Fruit fly (Drosophila melanogaster) whole organism, embryonic: Measurements from ENCODE around the gene CG5498.

ENCODE experiments used
- CG1024 ChIP-seq: fragments of 200-800 bp; sonication (Bioruptor generic); IDR thresholded peaks from 2 replicates; pipeline ENCODE4 v1.3.6; 2022; ENCODE audit warnings: missing biosample characterization, missing genetic modification characterization
- CG11723 ChIP-seq: fragments of 200-800 bp; sonication (Bioruptor generic); optimal IDR thresholded peaks from 2 replicates; lab custom pipeline; 2017; ENCODE audit warnings: missing biosample characterization, mild to moderate bottlenecking, missing genetic modification characterization
- CG13775 ChIP-seq: fragments of 200-800 bp; sonication (Bioruptor generic); optimal IDR thresholded peaks from 3 replicates; lab custom pipeline; 2017; ENCODE audit warnings: missing biosample characterization, mild to moderate bottlenecking, missing genetic modification characterization
- CG14860 ChIP-seq: fragments of 200-800 bp; sonication (Bioruptor generic); IDR thresholded peaks from 3 replicates; pipeline ENCODE4 v1.3.6; 2022; ENCODE audit warnings: missing biosample characterization, missing genetic modification characterization; ENCODE audit not compliant: partially characterized antibody
- CG2120 ChIP-seq: fragments of 200-800 bp; sonication (Bioruptor generic); optimal IDR thresholded peaks from 3 replicates; lab custom pipeline; 2016; ENCODE audit warnings: missing biosample characterization, missing genetic modification characterization
- CG34376 ChIP-seq: fragments of 200-800 bp; sonication (Bioruptor generic); optimal IDR thresholded peaks from 2 replicates; lab custom pipeline; 2018; ENCODE audit warnings: missing biosample characterization, mild to moderate bottlenecking, missing genetic modification characterization
- CG3995 ChIP-seq: fragments of 200-800 bp; sonication (Bioruptor generic); optimal IDR thresholded peaks from 3 replicates; lab custom pipeline; 2016; ENCODE audit warnings: missing biosample characterization, missing genetic modification characterization
- CG4730 ChIP-seq: fragments of 200-800 bp; sonication (Bioruptor generic); IDR thresholded peaks from 2 replicates; pipeline ENCODE4 v1.3.6; 2022; ENCODE audit warnings: missing biosample characterization, missing genetic modification characterization
- CG5953 ChIP-seq: fragments of 200-800 bp; sonication (Bioruptor generic); IDR thresholded peaks from 2 replicates; pipeline ENCODE4 v1.3.6; 2022; ENCODE audit warnings: missing biosample characterization, missing genetic modification characterization
- CG6813 ChIP-seq: fragments of 200-800 bp; sonication (Bioruptor generic); optimal IDR thresholded peaks from 2 replicates; lab custom pipeline; 2017; ENCODE audit warnings: missing biosample characterization, missing genetic modification characterization, mild to moderate bottlenecking, moderate library complexity, missing genetic modification reagents
- CG7745 ChIP-seq: fragments of 200-800 bp; sonication (Bioruptor generic); optimal IDR thresholded peaks from 2 replicates; lab custom pipeline; 2018; ENCODE audit warnings: missing biosample characterization, mild to moderate bottlenecking, missing genetic modification characterization, moderate library complexity
- CG7839 ChIP-seq: fragments of 200-800 bp; sonication (Bioruptor generic); optimal IDR thresholded peaks from 3 replicates; lab custom pipeline; 2018; ENCODE audit warnings: missing biosample characterization, mild to moderate bottlenecking, missing genetic modification characterization, moderate library complexity
- CG7928 ChIP-seq: fragments of 200-800 bp; sonication (Bioruptor generic); optimal IDR thresholded peaks from 2 replicates; lab custom pipeline; 2017; ENCODE audit warnings: missing biosample characterization, mild to moderate bottlenecking, missing genetic modification characterization
- Dll ChIP-seq: fragments of 200-800 bp; sonication (Bioruptor generic); IDR thresholded peaks from 4 replicates; pipeline ENCODE4 v1.3.6; 2022; ENCODE audit warnings: missing biosample characterization, missing genetic modification characterization; ENCODE audit not compliant: partially characterized antibody
- Drgx ChIP-seq: fragments of 200-800 bp; sonication (Bioruptor generic); IDR thresholded peaks from 2 replicates; pipeline ENCODE4 v1.3.6; 2022; ENCODE audit warnings: missing biosample characterization, missing genetic modification characterization
- Ets65A ChIP-seq: fragments of 200-800 bp; sonication (Bioruptor generic); peaks from one replicate; lab custom pipeline; 2016; ENCODE audit warnings: missing biosample characterization, missing genetic modification characterization
- GATAe ChIP-seq: fragments of 200-800 bp; sonication (Bioruptor generic); conservative IDR thresholded peaks from 2 replicates; pipeline ENCODE4 v1.3.6; 2022; ENCODE audit warnings: missing biosample characterization, missing genetic modification characterization
- Med ChIP-seq: fragments of 200-800 bp; sonication (Bioruptor generic); peaks from one replicate; lab custom pipeline; 2016; ENCODE audit warnings: missing biosample characterization, missing genetic modification characterization, mild to moderate bottlenecking, inconsistent platforms, moderate library complexity
- NC2β ChIP-seq: fragments of 200-800 bp; sonication (Bioruptor generic); optimal IDR thresholded peaks from 2 replicates; lab custom pipeline; 2016; ENCODE audit warnings: missing biosample characterization, missing genetic modification characterization
- Pdp1 ChIP-seq, 2 experiments: fragments of 200-800 bp; sonication (Bioruptor generic); optimal IDR thresholded peaks; 3 replicates each; lab custom pipeline; 2016; ENCODE audit warnings: missing biosample characterization in 2 of 2, missing genetic modification characterization in 2 of 2, mild to moderate bottlenecking in 1 of 2, moderate library complexity in 1 of 2
- Rfx ChIP-seq: fragments of 200-800 bp; sonication (Bioruptor generic); IDR thresholded peaks from 2 replicates; pipeline ENCODE4 v1.3.6; 2022; ENCODE audit warnings: missing biosample characterization, missing genetic modification characterization
- Trl ChIP-seq, 3 experiments: fragments of >200 bp in 2 of 3; fragments of 200-800 bp in 1 of 3; sonication (Bioruptor generic) in 1 of 3; optimal IDR thresholded peaks; 2 replicates in 1 of 3; 3 replicates in 2 of 3; lab custom pipeline; 2016 to 2017; ENCODE audit warnings: missing biosample characterization in 1 of 3, missing genetic modification characterization in 1 of 3
- abd-A ChIP-seq: fragments of 200-800 bp; sonication (Bioruptor generic); optimal IDR thresholded peaks from 3 replicates; lab custom pipeline; 2019; ENCODE audit warnings: missing biosample characterization, mild to moderate bottlenecking, missing genetic modification characterization, moderate library complexity
- bbx ChIP-seq: fragments of 200-800 bp; sonication (Bioruptor generic); IDR thresholded peaks from 2 replicates; pipeline ENCODE4 v1.3.6; 2022; ENCODE audit warnings: missing biosample characterization, missing genetic modification characterization; ENCODE audit not compliant: partially characterized antibody
- cg ChIP-seq: fragments of 200-800 bp; sonication (Bioruptor generic); optimal IDR thresholded peaks from 3 replicates; lab custom pipeline; 2019; ENCODE audit warnings: missing biosample characterization, mild to moderate bottlenecking, missing genetic modification characterization, moderate library complexity
- chinmo ChIP-seq: fragments of 200-800 bp; sonication (Bioruptor generic); IDR thresholded peaks from 4 replicates; pipeline ENCODE4 v1.3.6; 2022; ENCODE audit warnings: missing biosample characterization, missing genetic modification characterization; ENCODE audit not compliant: partially characterized antibody
- ci ChIP-seq: fragments of 200-800 bp; sonication (Bioruptor generic); IDR thresholded peaks from 3 replicates; pipeline ENCODE4 v1.3.6; 2022; ENCODE audit warnings: missing biosample characterization, missing genetic modification characterization
- cwo ChIP-seq: fragments of 200-800 bp; sonication (Bioruptor generic); optimal IDR thresholded peaks from 3 replicates; lab custom pipeline; 2017; ENCODE audit warnings: missing biosample characterization, missing genetic modification characterization, mild to moderate bottlenecking, moderate library complexity, missing genetic modification reagents
- da ChIP-seq: fragments of 200-800 bp; sonication (Bioruptor generic); optimal IDR thresholded peaks from 2 replicates; lab custom pipeline; 2016; ENCODE audit warnings: missing biosample characterization, missing genetic modification characterization
- exex ChIP-seq: fragments of 200-800 bp; sonication (Bioruptor generic); optimal IDR thresholded peaks from 4 replicates; lab custom pipeline; 2018; ENCODE audit warnings: missing biosample characterization, mild to moderate bottlenecking, missing genetic modification characterization, moderate library complexity
- grn ChIP-seq: fragments of 200-800 bp; sonication (Bioruptor generic); optimal IDR thresholded peaks from 3 replicates; lab custom pipeline; 2017; ENCODE audit warnings: missing biosample characterization, missing genetic modification characterization
- hkb ChIP-seq, 2 experiments: fragments of 200-800 bp in 1 of 2; fragments of >200 bp in 1 of 2; sonication (Bioruptor generic) in 1 of 2; IDR thresholded peaks in 1 of 2; optimal IDR thresholded peaks in 1 of 2; 2 replicates each; pipeline versions ENCODE4 v1.3.6 to Lab custom; 2017 to 2022; ENCODE audit warnings: missing biosample characterization in 1 of 2, missing genetic modification characterization in 1 of 2
- lbe ChIP-seq: fragments of 200-800 bp; sonication (Bioruptor generic); optimal IDR thresholded peaks from 2 replicates; lab custom pipeline; 2016; ENCODE audit warnings: missing biosample characterization, mild to moderate bottlenecking, missing genetic modification characterization
- luna ChIP-seq: fragments of 200-800 bp; sonication (Bioruptor generic); optimal IDR thresholded peaks from 2 replicates; lab custom pipeline; 2016; ENCODE audit warnings: missing biosample characterization, missing genetic modification characterization
- nerfin-1 ChIP-seq: fragments of 200-800 bp; sonication (Bioruptor generic); optimal IDR thresholded peaks from 3 replicates; lab custom pipeline; 2019; ENCODE audit warnings: missing biosample characterization, mild to moderate bottlenecking, missing genetic modification characterization, moderate library complexity
- pb ChIP-seq: fragments of 200-800 bp; sonication (Bioruptor generic); optimal IDR thresholded peaks from 3 replicates; lab custom pipeline; 2016; ENCODE audit warnings: missing biosample characterization, missing genetic modification characterization
- sens ChIP-seq: fragments of 200-800 bp; sonication (Bioruptor generic); peaks from one replicate; lab custom pipeline; 2016; ENCODE audit warnings: missing biosample characterization, missing genetic modification characterization
- shn ChIP-seq: fragments of 200-800 bp; sonication (Bioruptor generic); optimal IDR thresholded peaks from 3 replicates; lab custom pipeline; 2016; ENCODE audit warnings: missing biosample characterization, missing genetic modification characterization
- sug ChIP-seq: fragments of 200-800 bp; optimal IDR thresholded peaks from 2 replicates; lab custom pipeline; 2019; ENCODE audit warnings: missing biosample characterization, mild to moderate bottlenecking, missing genetic modification characterization, moderate library complexity
- vvl ChIP-seq: fragments of 200-800 bp; sonication (Bioruptor generic); IDR thresholded peaks from 2 replicates; pipeline ENCODE4 v1.3.6; 2022; ENCODE audit warnings: missing biosample characterization, missing genetic modification characterization
- wek ChIP-seq: fragments of 200-800 bp; sonication (Bioruptor generic); optimal IDR thresholded peaks from 3 replicates; lab custom pipeline; 2018; ENCODE audit warnings: missing biosample characterization, mild to moderate bottlenecking, missing genetic modification characterization, moderate library complexity

The CG5498 gene

DNA sequence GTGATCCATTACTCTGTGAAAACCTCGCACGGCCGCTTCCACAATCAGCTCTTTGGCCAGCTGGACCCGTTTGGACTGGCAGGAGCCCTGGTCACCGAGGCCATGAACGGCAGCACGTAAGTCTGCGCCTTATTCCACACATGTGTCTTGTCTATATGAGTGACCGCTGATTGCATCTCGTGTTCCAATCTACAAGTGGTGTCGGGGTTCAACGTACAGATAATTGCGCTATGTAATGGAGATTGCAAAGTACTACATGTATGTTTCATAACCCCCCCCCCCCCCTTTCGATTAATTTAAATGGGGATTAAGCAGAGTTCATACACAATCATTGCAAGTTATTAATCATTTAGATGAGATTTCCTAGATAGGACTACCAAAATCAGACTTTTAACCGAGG, 29.0 kb downstream of the CG5498 start:
- no peak for TF ChIP-seq CG11723 (GFP tag; lab: Kevin White, UChicago)
- peak; percentile 26; the same call in 1 of the 2 replicates for TF ChIP-seq CG5953 (GFP tag; lab: Robert Waterston, UW)

DNA sequence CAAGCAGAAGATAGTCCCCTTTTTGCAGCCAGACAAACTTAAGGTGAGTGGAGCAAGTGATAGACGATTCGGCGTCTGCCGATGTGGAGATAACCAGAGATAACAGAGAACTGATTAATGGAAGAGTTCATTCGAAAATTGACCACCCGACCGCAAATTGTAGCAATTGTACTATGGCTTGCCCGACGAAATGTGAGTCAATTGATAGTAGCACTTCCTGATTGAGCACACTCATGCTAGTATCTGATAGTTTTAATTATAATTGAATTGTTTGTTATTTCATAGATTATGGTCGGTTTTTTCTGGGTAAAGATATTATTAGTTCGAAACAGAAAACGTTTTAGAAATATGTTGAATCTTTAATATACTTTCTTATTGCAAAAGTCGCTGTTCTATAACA, 29.5 kb downstream of the CG5498 start:
- no peak for TF ChIP-seq CG4730 (GFP tag; lab: Robert Waterston, UW)
- TF ChIP-seq sens, result peak; percentile 55
- peak; percentile 47 for TF ChIP-seq Ets65A (GFP tag; lab: Kevin White, UChicago)
- TF ChIP-seq exex, result peak; percentile 85

DNA sequence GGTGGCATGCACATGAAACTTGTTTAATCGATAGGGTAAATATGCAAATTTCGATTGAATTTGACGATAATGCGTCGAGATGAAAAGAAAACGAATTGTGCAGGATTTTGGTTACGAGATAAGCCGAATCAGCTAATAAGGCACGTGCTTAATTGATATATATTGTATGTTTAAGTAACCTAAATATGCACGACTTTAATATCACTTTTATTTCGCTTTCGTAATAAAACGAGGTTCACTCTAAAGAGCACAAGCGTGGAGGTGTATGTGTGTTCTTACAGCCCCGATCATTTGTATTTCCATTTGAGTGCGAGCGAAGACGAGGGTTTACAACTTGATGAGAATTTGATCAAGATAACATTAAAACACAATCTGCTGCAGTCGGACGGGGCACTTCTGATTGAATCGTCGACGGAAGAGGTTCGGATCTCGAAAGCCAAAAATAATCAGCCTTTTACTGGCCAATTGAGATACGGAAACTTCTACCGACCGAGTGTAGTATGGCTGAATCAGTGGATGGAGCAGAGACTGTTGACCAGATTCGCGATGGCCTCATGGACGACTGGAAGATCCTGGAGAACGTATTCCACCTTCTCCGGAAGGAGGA, 30.1 kb downstream of the CG5498 start:
- TF ChIP-seq CG6813 (no peak), sug (tag; lab: Kevin White, UChicago) (peak; percentile 51), lbe (GFP tag; lab: Kevin White, UChicago) (peak; percentile 24), vvl (GFP tag; lab: Robert Waterston, UW) (peak; percentile 38; the same call in 1 of the 2 replicates), chinmo (GFP tag; lab: Robert Waterston, UW) (peak; percentile 72; the same call in 1 of the 4 replicates), CG7839 (no peak), CG3995 (GFP tag; lab: Kevin White, UChicago) (no peak), CG1024 (GFP tag; lab: Robert Waterston, UW) (0 out of 2 replicates have a peak, but pooled peaks have one; percentile 18), Med (peak; percentile 78), cwo (peak; percentile 3), Rfx (peak; percentile 16; the same call in 1 of the 2 replicates), abd-A (tag; lab: Kevin White, UChicago) (no peak), CG2120 (GFP tag; lab: Kevin White, UChicago) (peak; percentile 4), hkb (optimal IDR thresholded peaks at IDR 0.05; lab: Kevin White, UChicago) (no peak), hkb (GFP tag; IDR thresholded peaks at IDR 0.05; lab: Robert Waterston, UW) (no peak), grn (GFP tag; lab: Kevin White, UChicago) (peak; percentile 94), luna (no peak), CG34376 (GFP tag; lab: Kevin White, UChicago) (peak; percentile 56), GATAe (GFP tag; lab: Robert Waterston, UW) (peak; percentile 23; the same call in 1 of the 2 replicates), Drgx (GFP tag; lab: Robert Waterston, UW) (0 out of 2 replicates have a peak, but pooled peaks have one; percentile 20), NC2β (no peak), cg (GFP tag; lab: Kevin White, UChicago) (peak; percentile 22), Trl (optimal IDR thresholded peaks at IDR 0.05; lab: Kevin White, UChicago) (peak in 1 of 2 experiments; percentile 1), Trl (GFP tag; optimal IDR thresholded peaks at IDR 0.05; lab: Kevin White, UChicago) (no peak)

DNA sequence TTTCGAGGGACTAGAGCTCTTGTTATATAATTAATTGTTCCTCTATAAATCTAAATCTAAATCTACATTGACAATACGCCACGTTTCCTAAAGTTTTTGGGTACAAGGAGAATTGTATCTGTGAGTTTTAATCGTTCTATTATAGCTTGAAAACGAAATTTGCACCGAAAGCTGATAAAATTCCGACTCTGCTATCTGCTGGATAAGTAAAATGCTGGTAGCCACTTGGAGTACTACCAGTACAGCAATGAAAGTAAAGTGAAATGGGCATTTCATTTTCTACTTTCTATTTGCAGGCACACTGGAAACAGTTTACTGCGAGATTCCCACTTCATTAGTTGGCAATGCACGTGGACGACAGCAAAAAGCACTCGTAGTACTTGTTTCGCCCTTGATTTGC, 30.8 kb downstream of the CG5498 start, which contains the start of gene CG5618:
CG5618 (plus strand) TSS at position 301 of the 400 bp plus-strand sequence.
- TF ChIP-seq CG7928 (GFP tag; lab: Kevin White, UChicago) (no peak), Pdp1 (GFP tag; optimal IDR thresholded peaks at IDR 0.05; lab: Kevin White, UChicago) (peak in 1 of 2 experiments; percentile 59)

DNA sequence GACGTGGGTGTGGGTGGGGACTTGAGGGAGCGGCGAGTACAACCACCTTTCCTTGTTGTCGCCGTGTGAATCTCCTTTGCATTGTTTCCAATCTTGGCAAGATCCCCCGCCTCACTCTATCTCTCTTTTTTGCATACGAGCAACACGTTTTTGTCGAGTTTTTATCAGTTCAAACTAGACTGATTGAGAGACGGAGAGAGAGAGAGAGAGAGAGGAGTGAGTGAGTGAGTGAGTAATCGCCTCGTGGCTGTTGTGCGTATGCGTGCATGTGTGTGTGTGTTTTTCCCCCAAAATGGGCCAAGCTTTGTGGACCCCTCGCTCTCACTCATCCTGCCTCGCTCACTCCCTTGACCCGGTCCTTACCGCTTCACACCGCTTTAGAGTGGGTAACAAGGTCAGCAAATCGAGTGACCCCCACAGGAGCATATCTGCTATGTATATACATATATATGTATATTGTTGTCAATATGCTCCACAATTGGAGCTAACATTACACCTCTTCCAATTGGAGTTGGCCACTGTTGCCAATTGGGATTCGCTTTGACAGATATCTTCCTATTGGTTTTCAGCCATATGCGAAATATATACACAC, 34.5 kb downstream of the CG5498 start:
- TF ChIP-seq Dll (peak; percentile 33; the same call in 2 of the 4 replicates), CG13775 (GFP tag; lab: Kevin White, UChicago) (no peak), CG7745 (tag; lab: Kevin White, UChicago) (no peak), shn (no peak), pb (GFP tag; lab: Kevin White, UChicago) (no peak), bbx (GFP tag; lab: Robert Waterston, UW) (no peak), nerfin-1 (no peak), ci (GFP tag; lab: Robert Waterston, UW) (no peak), vvl (GFP tag; lab: Robert Waterston, UW) (0 out of 2 replicates have a peak, but pooled peaks have one; percentile 10), CG14860 (GFP tag; lab: Robert Waterston, UW) (no peak), da (GFP tag; lab: Kevin White, UChicago) (no peak), cwo (peak; percentile 73), wek (GFP tag; lab: Kevin White, UChicago) (no peak), Trl (optimal IDR thresholded peaks at IDR 0.05; lab: Kevin White, UChicago) (peak; percentile 87 to 94), Trl (GFP tag; optimal IDR thresholded peaks at IDR 0.05; lab: Kevin White, UChicago) (no peak)
